Worm (Caenorhabditis elegans): ENCODE measurements around the gene ztf-7.
A peak's percentile ranks its signal among the peaks of the same experiment; 100 is the strongest.

Gene ztf-7

DNA sequence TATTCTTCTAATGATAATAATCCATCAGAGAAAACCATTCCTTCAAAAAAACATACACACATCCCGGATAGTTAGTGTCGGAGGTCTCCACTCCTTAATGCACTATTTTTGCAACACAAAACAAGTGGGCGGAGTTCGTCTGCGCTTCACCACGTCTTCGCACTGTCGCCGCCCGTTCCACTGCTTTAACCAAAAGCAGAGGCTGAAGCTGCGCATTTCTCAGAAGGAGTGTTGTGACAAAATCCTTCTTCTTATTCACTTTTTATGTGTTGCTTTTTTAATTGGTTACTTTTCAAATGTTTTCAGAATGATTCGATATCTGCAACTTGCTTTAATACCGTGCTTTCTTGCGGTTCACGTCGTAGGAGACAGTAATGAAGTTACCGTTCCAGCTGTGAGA is 44.6 kb downstream of the ztf-7 start, which contains the start of gene F58E6.13:
Gene F58E6.13 (plus strand): TSS at position 301 of the 400 bp plus-strand sequence.
- TF ChIP-seq elt-3 (tag; optimal IDR thresholded peaks at IDR 0.05) (no peak), nhr-129 (tag; optimal IDR thresholded peaks at IDR 0.05) (no peak), blmp-1 (tag; optimal IDR thresholded peaks at IDR 0.05; ENCODE audit: insufficient read depth) (no peak), C34F6.9 (tag; optimal IDR thresholded peaks at IDR 0.05) (no peak), lin-13 (GFP tag; optimal IDR thresholded peaks at IDR 0.05) (no peak), egl-27 (tag; optimal IDR thresholded peaks at IDR 0.05) (no peak), ceh-82 (tag; optimal IDR thresholded peaks at IDR 0.05) (no peak), R02D3.7 (tag; optimal IDR thresholded peaks at IDR 0.05) (no peak), ztf-4 (tag; optimal IDR thresholded peaks at IDR 0.05) (no peak), sma-3 (GFP tag; optimal IDR thresholded peaks at IDR 0.05) (no peak), mab-5 (tag; optimal IDR thresholded peaks at IDR 0.05) (no peak), dmd-4 (tag; optimal IDR thresholded peaks at IDR 0.05) (no peak), unc-39 (tag; optimal IDR thresholded peaks at IDR 0.05) (no peak), Y55F3AM.14 (GFP tag; optimal IDR thresholded peaks at IDR 0.05) (no peak), ceh-16 (tag; optimal IDR thresholded peaks at IDR 0.05) (no peak), nhr-10 (tag; optimal IDR thresholded peaks at IDR 0.05) (no peak), crh-2 (tag; optimal IDR thresholded peaks at IDR 0.05) (no peak), nhr-21 (tag; optimal IDR thresholded peaks at IDR 0.05) (no peak)

DNA sequence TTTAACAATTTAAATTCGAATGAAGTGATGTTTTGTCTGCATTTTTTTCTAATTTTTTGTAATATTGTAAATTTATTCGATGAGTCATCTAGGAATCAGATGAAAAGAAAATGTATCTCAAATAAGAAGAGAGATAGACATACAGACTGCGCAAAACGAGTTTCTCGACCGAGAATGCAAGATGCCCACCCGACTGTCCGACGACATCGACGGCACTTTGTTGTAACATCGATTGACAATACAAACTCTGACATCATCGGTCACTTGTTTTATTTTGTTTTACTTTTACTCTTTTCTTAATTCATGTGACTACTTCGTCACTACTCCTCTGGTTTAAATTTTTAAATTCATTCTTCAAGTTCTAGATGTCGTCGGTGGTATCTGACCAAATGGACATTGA is 48.6 kb downstream of the ztf-7 start, which contains the start of gene sta-2:
Gene sta-2 (plus strand): TSS at position 349 of the 400 bp plus-strand sequence.
- peak; percentile 39 for TF ChIP-seq nhr-129 (tag; optimal IDR thresholded peaks at IDR 0.05)
- TF ChIP-seq nhr-10 (tag; optimal IDR thresholded peaks at IDR 0.05), result no peak
- TF ChIP-seq C34F6.9 (tag; optimal IDR thresholded peaks at IDR 0.05), result no peak
- no peak for TF ChIP-seq nhr-21 (tag; optimal IDR thresholded peaks at IDR 0.05)
- no peak for TF ChIP-seq ama-1 (optimal IDR thresholded peaks at IDR 0.05)
- TF ChIP-seq fos-1 (tag; optimal IDR thresholded peaks at IDR 0.05), result peak; percentile 83
- TF ChIP-seq blmp-1 (tag; optimal IDR thresholded peaks at IDR 0.05; ENCODE audit: insufficient read depth), result peak; percentile 80
- peak; percentile 16 for TF ChIP-seq sma-9 (GFP tag; optimal IDR thresholded peaks at IDR 0.05)
- no peak for TF ChIP-seq sma-9 (tag; optimal IDR thresholded peaks at IDR 0.05)
- no peak for TF ChIP-seq mab-5 (tag; optimal IDR thresholded peaks at IDR 0.05)
- no peak for TF ChIP-seq lin-11 (tag; optimal IDR thresholded peaks at IDR 0.05)
- no peak for TF ChIP-seq F13H6.1 (tag; optimal IDR thresholded peaks at IDR 0.05)
- TF ChIP-seq unc-55 (GFP tag; optimal IDR thresholded peaks at IDR 0.05), result no peak
- TF ChIP-seq mdl-1 (tag; optimal IDR thresholded peaks at IDR 0.05), result no peak
- TF ChIP-seq elt-1 (tag; optimal IDR thresholded peaks at IDR 0.05), result no peak
- TF ChIP-seq ztf-1 (GFP tag; conservative IDR thresholded peaks at IDR 0.05), result no peak
- TF ChIP-seq ztf-4 (tag; optimal IDR thresholded peaks at IDR 0.05), result peak; percentile 36
- TF ChIP-seq egl-27 (tag; optimal IDR thresholded peaks at IDR 0.05), result no peak
- TF ChIP-seq nhr-6 (tag; optimal IDR thresholded peaks at IDR 0.05), result peak; percentile 3
- no peak for TF ChIP-seq unc-39 (tag; optimal IDR thresholded peaks at IDR 0.05)
- TF ChIP-seq aly-2 (tag; optimal IDR thresholded peaks at IDR 0.05), result no peak
- TF ChIP-seq gmeb-1 (tag; optimal IDR thresholded peaks at IDR 0.05), result peak; percentile 42
- TF ChIP-seq ztf-11 (tag; optimal IDR thresholded peaks at IDR 0.05), result no peak
- TF ChIP-seq ceh-16 (tag; optimal IDR thresholded peaks at IDR 0.05), result no peak
- TF ChIP-seq sma-3 (GFP tag; optimal IDR thresholded peaks at IDR 0.05), result peak; percentile 72
- TF ChIP-seq peb-1 (tag; optimal IDR thresholded peaks at IDR 0.05), result no peak
- no peak for TF ChIP-seq skn-1 (tag; optimal IDR thresholded peaks at IDR 0.05)
- no peak for TF ChIP-seq lin-39 (tag; optimal IDR thresholded peaks at IDR 0.05)
- TF ChIP-seq crh-2 (tag; optimal IDR thresholded peaks at IDR 0.05), result peak; percentile 22
- no peak for TF ChIP-seq mbf-1 (tag; optimal IDR thresholded peaks at IDR 0.05)
- no peak for TF ChIP-seq lsy-2 (tag; optimal IDR thresholded peaks at IDR 0.05)
- TF ChIP-seq nhr-12 (tag; optimal IDR thresholded peaks at IDR 0.05), result no peak
- TF ChIP-seq nhr-237 (tag; optimal IDR thresholded peaks at IDR 0.05), result no peak
- TF ChIP-seq dmd-4 (tag; optimal IDR thresholded peaks at IDR 0.05), result no peak
- TF ChIP-seq unc-62 (GFP tag; optimal IDR thresholded peaks at IDR 0.05), result no peak
- TF ChIP-seq sem-4 (tag; optimal IDR thresholded peaks at IDR 0.05), result peak; percentile 6
- TF ChIP-seq lin-13 (GFP tag; optimal IDR thresholded peaks at IDR 0.05), result no peak
- TF ChIP-seq nhr-23 (tag; optimal IDR thresholded peaks at IDR 0.05), result no peak
- TF ChIP-seq elt-3 (tag; optimal IDR thresholded peaks at IDR 0.05), result no peak
- no peak for TF ChIP-seq ceh-82 (tag; optimal IDR thresholded peaks at IDR 0.05)
- no peak for TF ChIP-seq R02D3.7 (tag; optimal IDR thresholded peaks at IDR 0.05)
- TF ChIP-seq Y55F3AM.14 (GFP tag; optimal IDR thresholded peaks at IDR 0.05), result no peak
- no peak for TF ChIP-seq alr-1 (tag; optimal IDR thresholded peaks at IDR 0.05)
- TF ChIP-seq nhr-11 (tag; optimal IDR thresholded peaks at IDR 0.05), result no peak
- no peak for TF ChIP-seq ZK546.5 (tag; optimal IDR thresholded peaks at IDR 0.05)
- TF ChIP-seq nhr-77 (tag; optimal IDR thresholded peaks at IDR 0.05), result no peak
- TF ChIP-seq nhr-25 (tag; optimal IDR thresholded peaks at IDR 0.05), result peak; percentile 81
- TF ChIP-seq snpc-4 (tag; optimal IDR thresholded peaks at IDR 0.05), result no peak
- TF ChIP-seq zag-1 (tag; optimal IDR thresholded peaks at IDR 0.05), result no peak
